Fruit fly (Drosophila melanogaster) whole organism, embryonic: ENCODE data around the gene ClpP.

Experiments used
- ATbp ChIP-seq: fragments of 200-800 bp; sonication (Bioruptor generic); optimal IDR thresholded peaks from 2 replicates; lab custom pipeline; 2017; ENCODE audit warnings: missing biosample characterization, mild to moderate bottlenecking, missing genetic modification characterization, missing genetic modification reagents
- Adf1 ChIP-seq: fragments of 200-800 bp; sonication (Bioruptor generic); IDR thresholded peaks from 2 replicates; pipeline ENCODE4 v1.3.6; 2022; ENCODE audit warnings: missing biosample characterization, missing genetic modification characterization
- Antp ChIP-seq: fragments of 200-800 bp; sonication (Bioruptor generic); optimal IDR thresholded peaks from 3 replicates; lab custom pipeline; 2016; ENCODE audit warnings: missing biosample characterization, missing genetic modification characterization
- Awh ChIP-seq: fragments of 200-800 bp; sonication (Bioruptor generic); IDR thresholded peaks from 2 replicates; pipeline ENCODE4, ENCODE4 v1.3.6; 2022; ENCODE audit warnings: missing biosample characterization, missing genetic modification characterization
- CG10209 ChIP-seq: fragments of 200-800 bp; sonication (Bioruptor generic); optimal IDR thresholded peaks from 3 replicates; lab custom pipeline; 2017; ENCODE audit warnings: missing biosample characterization, mild to moderate bottlenecking, missing genetic modification characterization, missing genetic modification reagents
- CG1024 ChIP-seq: fragments of 200-800 bp; sonication (Bioruptor generic); IDR thresholded peaks from 2 replicates; pipeline ENCODE4 v1.3.6; 2022; ENCODE audit warnings: missing biosample characterization, missing genetic modification characterization
- CG10431 ChIP-seq: fragments of 200-800 bp; sonication (Bioruptor generic); optimal IDR thresholded peaks from 3 replicates; lab custom pipeline; 2018; ENCODE audit warnings: missing biosample characterization, mild to moderate bottlenecking, missing genetic modification characterization
- CG11085 ChIP-seq: fragments of 200-800 bp; sonication (Bioruptor generic); IDR thresholded peaks from 2 replicates; pipeline ENCODE4 v1.3.6; 2022; ENCODE audit warnings: missing biosample characterization, missing genetic modification characterization
- CG13624 ChIP-seq: fragments of 200-800 bp; sonication (Bioruptor generic); optimal IDR thresholded peaks from 2 replicates; lab custom pipeline; 2016; ENCODE audit warnings: missing biosample characterization, missing genetic modification characterization
- CG14667 ChIP-seq: fragments of 200-800 bp; sonication (Bioruptor generic); IDR thresholded peaks from 2 replicates; pipeline ENCODE4 v1.3.6; 2022; ENCODE audit warnings: missing biosample characterization, missing genetic modification characterization
- CG1647 ChIP-seq: fragments of 200-800 bp; sonication (Bioruptor generic); optimal IDR thresholded peaks from 3 replicates; lab custom pipeline; 2016; ENCODE audit warnings: missing biosample characterization, missing genetic modification characterization
- CG16863 ChIP-seq: fragments of 200-800 bp; sonication (Bioruptor generic); optimal IDR thresholded peaks from 3 replicates; lab custom pipeline; 2016; ENCODE audit warnings: missing biosample characterization, missing genetic modification characterization
- CG17912 ChIP-seq: fragments of 200-800 bp; sonication (Bioruptor generic); optimal IDR thresholded peaks from 2 replicates; lab custom pipeline; 2018; ENCODE audit warnings: missing biosample characterization, mild to moderate bottlenecking, missing genetic modification characterization
- CG2120 ChIP-seq: fragments of 200-800 bp; sonication (Bioruptor generic); optimal IDR thresholded peaks from 3 replicates; lab custom pipeline; 2016; ENCODE audit warnings: missing biosample characterization, missing genetic modification characterization
- CG3163 ChIP-seq: fragments of 200-800 bp; sonication (Bioruptor generic); optimal IDR thresholded peaks from 3 replicates; lab custom pipeline; 2016; ENCODE audit warnings: missing biosample characterization, missing genetic modification characterization
- CG3281 ChIP-seq: fragments of 200-800 bp; sonication (Bioruptor generic); optimal IDR thresholded peaks from 3 replicates; lab custom pipeline; 2017; ENCODE audit warnings: missing biosample characterization, mild to moderate bottlenecking, missing genetic modification characterization
- CG34376 ChIP-seq: fragments of 200-800 bp; sonication (Bioruptor generic); optimal IDR thresholded peaks from 2 replicates; lab custom pipeline; 2018; ENCODE audit warnings: missing biosample characterization, mild to moderate bottlenecking, missing genetic modification characterization
- CG42726 ChIP-seq: fragments of 200-800 bp; sonication (Bioruptor generic); IDR thresholded peaks from 2 replicates; pipeline ENCODE4 v1.3.6; 2022; ENCODE audit warnings: missing biosample characterization, missing genetic modification characterization; ENCODE audit not compliant: partially characterized antibody
- CG4282 ChIP-seq: fragments of 200-800 bp; sonication (Bioruptor generic); optimal IDR thresholded peaks from 2 replicates; lab custom pipeline; 2016; ENCODE audit warnings: missing biosample characterization, missing genetic modification characterization
- CG4404 ChIP-seq: fragments of 200-800 bp; sonication (Bioruptor generic); IDR thresholded peaks from 2 replicates; pipeline ENCODE4 v1.3.6; 2022; ENCODE audit warnings: missing biosample characterization, missing genetic modification characterization
- CG4707 ChIP-seq: fragments of 200-800 bp; sonication (Bioruptor generic); optimal IDR thresholded peaks from 2 replicates; lab custom pipeline; 2018; ENCODE audit warnings: missing biosample characterization, mild to moderate bottlenecking, missing genetic modification characterization, moderate library complexity
- CG5953 ChIP-seq: fragments of 200-800 bp; sonication (Bioruptor generic); IDR thresholded peaks from 2 replicates; pipeline ENCODE4 v1.3.6; 2022; ENCODE audit warnings: missing biosample characterization, missing genetic modification characterization
- CG7556 ChIP-seq: fragments of 200-800 bp; sonication (Bioruptor generic); optimal IDR thresholded peaks from 2 replicates; lab custom pipeline; 2017; ENCODE audit warnings: missing biosample characterization, mild to moderate bottlenecking, missing genetic modification characterization
- CG7928 ChIP-seq: fragments of 200-800 bp; sonication (Bioruptor generic); optimal IDR thresholded peaks from 2 replicates; lab custom pipeline; 2017; ENCODE audit warnings: missing biosample characterization, mild to moderate bottlenecking, missing genetic modification characterization
- CG9876 ChIP-seq: fragments of 200-800 bp; sonication (Bioruptor generic); optimal IDR thresholded peaks from 2 replicates; lab custom pipeline; 2016; ENCODE audit warnings: missing biosample characterization, missing genetic modification characterization
- D19B ChIP-seq: fragments of 200-800 bp; sonication (Bioruptor generic); optimal IDR thresholded peaks from 2 replicates; lab custom pipeline; 2017; ENCODE audit warnings: missing biosample characterization, mild to moderate bottlenecking, missing genetic modification characterization
- Dfd ChIP-seq, 2 experiments: fragments of >200 bp; optimal IDR thresholded peaks; 2 replicates each; lab custom pipeline; 2017; ENCODE audit warnings: missing biosample characterization in 2 of 2, missing genetic modification characterization in 2 of 2
- Drgx ChIP-seq: fragments of 200-800 bp; sonication (Bioruptor generic); IDR thresholded peaks from 2 replicates; pipeline ENCODE4 v1.3.6; 2022; ENCODE audit warnings: missing biosample characterization, missing genetic modification characterization
- HLH3B ChIP-seq: fragments of 200-800 bp; sonication (Bioruptor generic); IDR thresholded peaks from 2 replicates; pipeline ENCODE4 v1.3.6; 2022; ENCODE audit warnings: missing biosample characterization, missing genetic modification characterization
- Hey ChIP-seq: fragments of 200-800 bp; sonication (Bioruptor generic); optimal IDR thresholded peaks from 3 replicates; lab custom pipeline; 2018; ENCODE audit warnings: missing biosample characterization, mild to moderate bottlenecking, missing genetic modification characterization
- Lpt ChIP-seq: fragments of >200 bp; optimal IDR thresholded peaks from 2 replicates; lab custom pipeline; 2018; ENCODE audit warnings: missing biosample characterization, missing genetic modification characterization
- MBD-R2 ChIP-seq: fragments of 200-800 bp; sonication (Bioruptor generic); IDR thresholded peaks from 2 replicates; pipeline ENCODE4 v1.3.6; 2022; ENCODE audit warnings: missing biosample characterization, missing genetic modification characterization
- Meics ChIP-seq: fragments of 200-800 bp; sonication (Bioruptor generic); optimal IDR thresholded peaks from 2 replicates; lab custom pipeline; 2017; ENCODE audit warnings: missing biosample characterization, mild to moderate bottlenecking, missing genetic modification characterization
- NFAT ChIP-seq: fragments of 200-800 bp; sonication (Bioruptor generic); IDR thresholded peaks from 2 replicates; pipeline ENCODE4 v1.3.6; 2022; ENCODE audit warnings: missing biosample characterization, missing genetic modification characterization
- NfI ChIP-seq: fragments of 200-800 bp; sonication (Bioruptor generic); optimal IDR thresholded peaks from 3 replicates; lab custom pipeline; 2018; ENCODE audit warnings: missing biosample characterization, mild to moderate bottlenecking, missing genetic modification characterization, moderate library complexity
- Sox100B ChIP-seq: fragments of 200-800 bp; sonication (Bioruptor generic); optimal IDR thresholded peaks from 3 replicates; lab custom pipeline; 2018; ENCODE audit warnings: missing biosample characterization, mild to moderate bottlenecking, missing genetic modification characterization
- bcd ChIP-seq: fragments of 200-800 bp; sonication (Bioruptor generic); optimal IDR thresholded peaks from 2 replicates; lab custom pipeline; 2017; ENCODE audit warnings: missing biosample characterization, mild to moderate bottlenecking, missing genetic modification characterization
- cas ChIP-seq: fragments of 200-800 bp; sonication (Bioruptor generic); IDR thresholded peaks from 2 replicates; pipeline ENCODE4 v1.3.6; 2022; ENCODE audit warnings: missing biosample characterization, missing genetic modification characterization
- crp ChIP-seq, 2 experiments: fragments of 200-800 bp; sonication (Bioruptor generic); optimal IDR thresholded peaks; 2 replicates in 1 of 2; 3 replicates in 1 of 2; lab custom pipeline; 2017; ENCODE audit warnings: missing biosample characterization in 2 of 2, missing genetic modification characterization in 2 of 2, mild to moderate bottlenecking in 1 of 2, moderate library complexity in 1 of 2
- fd96Cb ChIP-seq: fragments of 200-800 bp; sonication (Bioruptor generic); optimal IDR thresholded peaks from 2 replicates; lab custom pipeline; 2018; ENCODE audit warnings: missing biosample characterization, mild to moderate bottlenecking, missing genetic modification characterization, moderate library complexity
- kay ChIP-seq: fragments of 200-800 bp; sonication (Bioruptor generic); optimal IDR thresholded peaks from 2 replicates; lab custom pipeline; 2016; ENCODE audit warnings: missing biosample characterization, missing genetic modification characterization
- knrl ChIP-seq: fragments of 200-800 bp; sonication (Bioruptor generic); IDR thresholded peaks from 3 replicates; pipeline ENCODE4 v1.3.6; 2022; ENCODE audit warnings: missing biosample characterization, missing genetic modification characterization; ENCODE audit not compliant: partially characterized antibody
- mam ChIP-seq: fragments of 200-800 bp; sonication (Bioruptor generic); optimal IDR thresholded peaks from 3 replicates; lab custom pipeline; 2016; ENCODE audit warnings: missing biosample characterization, missing genetic modification characterization
- nerfin-1 ChIP-seq: fragments of 200-800 bp; sonication (Bioruptor generic); optimal IDR thresholded peaks from 3 replicates; lab custom pipeline; 2019; ENCODE audit warnings: missing biosample characterization, mild to moderate bottlenecking, missing genetic modification characterization, moderate library complexity
- row ChIP-seq: fragments of 200-800 bp; sonication (Bioruptor generic); IDR thresholded peaks from 3 replicates; pipeline ENCODE4 v1.3.6; 2022; ENCODE audit warnings: missing biosample characterization, missing genetic modification characterization
- sima ChIP-seq: fragments of 200-800 bp; sonication (Bioruptor generic); optimal IDR thresholded peaks from 2 replicates; lab custom pipeline; 2016; ENCODE audit warnings: missing biosample characterization, missing genetic modification characterization
- tgo ChIP-seq: fragments of 200-800 bp; sonication (Bioruptor generic); IDR thresholded peaks from 3 replicates; pipeline ENCODE4 v1.3.6; 2022; ENCODE audit warnings: missing biosample characterization, missing genetic modification characterization
- tin ChIP-seq: fragments of 200-800 bp; sonication (Bioruptor generic); optimal IDR thresholded peaks from 3 replicates; lab custom pipeline; 2016; ENCODE audit warnings: missing biosample characterization, missing genetic modification characterization
- wor ChIP-seq: fragments of 200-800 bp; sonication (Bioruptor generic); IDR thresholded peaks from 2 replicates; pipeline ENCODE4 v1.3.6; 2022; ENCODE audit warnings: missing biosample characterization, missing genetic modification characterization
- z ChIP-seq: fragments of 200-800 bp; sonication (Bioruptor generic); IDR thresholded peaks from 3 replicates; pipeline ENCODE4 v1.3.6; 2022; ENCODE audit warnings: missing biosample characterization, missing genetic modification characterization

ClpP gene

DNA sequence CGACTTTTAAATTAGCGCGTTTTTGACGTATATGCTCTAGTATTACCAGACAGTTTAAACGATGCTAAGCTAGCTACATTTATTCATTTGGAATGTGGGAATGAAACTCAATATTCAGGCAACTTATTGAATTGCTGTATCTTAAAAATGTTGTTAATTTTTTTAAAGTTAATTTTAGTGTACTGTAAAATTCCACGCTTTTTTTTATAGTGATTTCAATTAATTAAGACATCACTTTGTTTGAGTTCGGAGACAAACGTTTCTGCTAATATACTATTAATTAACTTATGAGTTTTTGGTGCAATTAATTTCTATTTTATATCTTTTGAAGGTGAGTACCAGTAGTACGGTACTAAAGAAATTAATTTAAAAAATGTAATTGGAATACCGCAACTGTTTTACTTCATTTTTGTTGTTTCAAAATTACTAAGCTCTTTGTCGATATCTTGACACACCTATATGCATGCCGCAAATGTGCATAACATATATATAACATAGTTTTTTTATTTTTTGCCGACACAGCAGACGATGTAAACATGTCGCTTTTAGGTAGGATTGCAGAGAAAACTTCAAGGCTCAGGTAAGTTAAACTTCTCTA, 29.7 kb downstream of the ClpP start, which contains the start of the genes Cdk1 and mRpS7 (continued):
- TF ChIP-seq CG7928 (peak; percentile 18), fd96Cb (tag; lab: Kevin White, UChicago) (peak; percentile 77), Drgx (GFP tag; lab: Robert Waterston, UW) (peak; percentile 53; the same call in 1 of the 2 replicates), tgo (peak; percentile 61), HLH3B (GFP tag; lab: Robert Waterston, UW) (no peak), CG1024 (GFP tag; lab: Robert Waterston, UW) (peak; percentile 69; the same call in 1 of the 2 replicates), Hey (no peak), wor (peak; percentile 56; the same call in 1 of the 2 replicates), Awh (peak; percentile 54; the same call in 1 of the 2 replicates), Dfd (GFP tag; optimal IDR thresholded peaks at IDR 0.05; lab: Kevin White, UChicago) (no peak), kay (no peak), row (GFP tag; lab: Robert Waterston, UW) (peak; percentile 81), CG10209 (GFP tag; lab: Kevin White, UChicago) (peak; percentile 68), CG34376 (GFP tag; lab: Kevin White, UChicago) (no peak), crp (GFP tag; optimal IDR thresholded peaks at IDR 0.05; lab: Kevin White, UChicago) (peak in 1 of 2 experiments; percentile 35), CG9876 (no peak), ATbp (GFP tag; lab: Kevin White, UChicago) (no peak), CG4707 (GFP tag; lab: Kevin White, UChicago) (peak; percentile 12), cas (GFP tag; lab: Robert Waterston, UW) (no peak), CG10431 (GFP tag; lab: Kevin White, UChicago) (no peak), CG7556 (GFP tag; lab: Kevin White, UChicago) (peak; percentile 71), CG4404 (peak; percentile 48), CG1647 (GFP tag; lab: Kevin White, UChicago) (no peak), Sox100B (peak; percentile 76), sima (GFP tag; lab: Kevin White, UChicago) (no peak), bcd (GFP tag; lab: Kevin White, UChicago) (peak; percentile 71), MBD-R2 (GFP tag; lab: Robert Waterston, UW) (0 out of 2 replicates have a peak, but pooled peaks have one; percentile 18), CG3281 (GFP tag; lab: Kevin White, UChicago) (peak; percentile 75), CG16863 (GFP tag; lab: Kevin White, UChicago) (peak; percentile 71), Meics (GFP tag; lab: Kevin White, UChicago) (peak; percentile 79), CG17912 (GFP tag; lab: Kevin White, UChicago) (no peak), CG13624 (GFP tag; lab: Kevin White, UChicago) (peak; percentile 63), NfI (peak; percentile 76), nerfin-1 (tag; lab: Kevin White, UChicago) (peak; percentile 51), Adf1 (GFP tag; lab: Robert Waterston, UW) (0 out of 2 replicates have a peak, but pooled peaks have one; percentile 16), D19B (peak; percentile 59), Antp (GFP tag; lab: Kevin White, UChicago) (peak; percentile 43), z (GFP tag; lab: Robert Waterston, UW) (no peak), knrl (GFP tag; lab: Robert Waterston, UW) (no peak), CG11085 (no peak), NFAT (GFP tag; lab: Robert Waterston, UW) (no peak), CG14667 (GFP tag; lab: Robert Waterston, UW) (no peak; the same call in 1 of the 2 replicates), CG2120 (GFP tag; lab: Kevin White, UChicago) (peak; percentile 80), CG4282 (GFP tag; lab: Kevin White, UChicago) (no peak), CG5953 (GFP tag; lab: Robert Waterston, UW) (0 out of 2 replicates have a peak, but pooled peaks have one; percentile 52), Lpt (GFP tag; lab: Kevin White, UChicago) (no peak), tin (GFP tag; lab: Kevin White, UChicago) (peak; percentile 66), CG42726 (no peak), mam (peak; percentile 56), CG3163 (GFP tag; lab: Kevin White, UChicago) (peak; percentile 8)
